Worm (Caenorhabditis elegans): Measurements from ENCODE around the gene F44D12.16.
"Not testable (repeated sequence)": the region's sequence is repeated elsewhere in the genome, so short reads cannot be mapped to it uniquely, and the experiment has no call there.

DNA sequence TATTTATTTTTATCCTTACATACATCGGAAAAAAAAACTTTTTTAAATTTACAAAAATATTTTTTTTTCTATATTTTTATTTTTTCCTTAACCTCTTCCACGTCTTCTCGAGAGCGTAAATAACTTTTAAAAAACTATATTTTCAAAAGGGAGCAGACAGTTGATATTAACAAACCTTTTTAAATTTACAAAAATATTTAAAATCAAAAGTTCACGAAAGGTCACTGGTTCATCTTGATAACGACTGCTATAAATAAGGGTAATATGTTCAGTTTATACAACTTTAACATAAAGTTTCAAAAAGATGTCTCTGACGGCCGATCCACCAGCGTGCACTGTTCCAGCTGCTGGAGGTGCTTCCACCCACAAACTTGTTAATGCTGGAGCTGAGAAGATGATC is at the start of gene F44D12.16, which contains the start of gene msd-2:
- not testable (repeated sequence) for TF ChIP-seq nhr-28 (tag; optimal IDR thresholded peaks at IDR 0.05); aly-2 (tag; optimal IDR thresholded peaks at IDR 0.05); lin-39 (tag; optimal IDR thresholded peaks at IDR 0.05); nhr-71 (tag; optimal IDR thresholded peaks at IDR 0.05); fos-1 (tag; optimal IDR thresholded peaks at IDR 0.05); ama-1 (optimal IDR thresholded peaks at IDR 0.05); F16B12.6 (tag; optimal IDR thresholded peaks at IDR 0.05); C04F5.9 (tag; optimal IDR thresholded peaks at IDR 0.05); sptf-1 (tag; optimal IDR thresholded peaks at IDR 0.05); sox-4 (tag; optimal IDR thresholded peaks at IDR 0.05); ztf-11 (tag; optimal IDR thresholded peaks at IDR 0.05); blmp-1 (tag; optimal IDR thresholded peaks at IDR 0.05); mdl-1 (tag; optimal IDR thresholded peaks at IDR 0.05); elt-3 (tag; optimal IDR thresholded peaks at IDR 0.05)

All from whole organism, L1 larva.